Fruit fly (Drosophila melanogaster) whole organism, embryonic: ENCODE data around the gene CG6067.

Experiments
- Bdp1 ChIP-seq: fragments of 200-800 bp; sonication (Bioruptor generic); optimal IDR thresholded peaks from 3 replicates; lab custom pipeline; 2016; ENCODE audit warnings: missing biosample characterization, missing genetic modification characterization
- CG10565 ChIP-seq: fragments of 200-800 bp; sonication (Bioruptor generic); optimal IDR thresholded peaks from 3 replicates; lab custom pipeline; 2016; ENCODE audit warnings: missing biosample characterization, mild to moderate bottlenecking, missing genetic modification characterization
- CG12391 ChIP-seq: fragments of 200-800 bp; sonication (Bioruptor generic); optimal IDR thresholded peaks from 3 replicates; lab custom pipeline; 2018; ENCODE audit warnings: missing biosample characterization, mild to moderate bottlenecking, missing genetic modification characterization, moderate library complexity
- CG12744 ChIP-seq: fragments of 200-800 bp; sonication (Bioruptor generic); optimal IDR thresholded peaks from 2 replicates; lab custom pipeline; 2016; ENCODE audit warnings: missing biosample characterization, missing genetic modification characterization
- CG15269 ChIP-seq: fragments of 200-800 bp; sonication (Bioruptor generic); optimal IDR thresholded peaks from 2 replicates; lab custom pipeline; 2018; ENCODE audit warnings: missing biosample characterization, mild to moderate bottlenecking, missing genetic modification characterization, moderate library complexity
- CG1529 ChIP-seq: fragments of 200-800 bp; sonication (Bioruptor generic); optimal IDR thresholded peaks from 3 replicates; lab custom pipeline; 2018; ENCODE audit warnings: missing biosample characterization, missing genetic modification characterization
- CG1602 ChIP-seq: fragments of 200-800 bp; sonication (Bioruptor generic); optimal IDR thresholded peaks from 3 replicates; lab custom pipeline; 2016; ENCODE audit warnings: missing biosample characterization, missing genetic modification characterization
- CG4360 ChIP-seq: fragments of 200-800 bp; sonication (Bioruptor generic); IDR thresholded peaks from 2 replicates; pipeline ENCODE4 v1.3.6; 2022; ENCODE audit warnings: missing biosample characterization, missing genetic modification characterization
- CG4617 ChIP-seq: fragments of 200-800 bp; sonication (Bioruptor generic); optimal IDR thresholded peaks from 3 replicates; lab custom pipeline; 2016; ENCODE audit warnings: missing biosample characterization, missing genetic modification characterization, borderline replicate concordance
- CG6175 ChIP-seq: fragments of 200-800 bp; sonication (Bioruptor generic); IDR thresholded peaks from 3 replicates; pipeline ENCODE4 v1.3.6; 2022; ENCODE audit warnings: missing biosample characterization, missing genetic modification characterization
- CG6654 ChIP-seq: fragments of 200-800 bp; sonication (Bioruptor generic); optimal IDR thresholded peaks from 2 replicates; lab custom pipeline; 2017; ENCODE audit warnings: missing biosample characterization, mild to moderate bottlenecking, missing genetic modification characterization
- CG6791 ChIP-seq: fragments of 200-800 bp; sonication (Bioruptor generic); IDR thresholded peaks from 3 replicates; pipeline ENCODE4 v1.3.6; 2022; ENCODE audit warnings: missing biosample characterization, missing genetic modification characterization; ENCODE audit not compliant: partially characterized antibody
- CG7556 ChIP-seq: fragments of 200-800 bp; sonication (Bioruptor generic); optimal IDR thresholded peaks from 2 replicates; lab custom pipeline; 2017; ENCODE audit warnings: missing biosample characterization, mild to moderate bottlenecking, missing genetic modification characterization
- CG7786 ChIP-seq: fragments of 200-800 bp; sonication (Bioruptor generic); optimal IDR thresholded peaks from 2 replicates; lab custom pipeline; 2016; ENCODE audit warnings: missing biosample characterization, missing genetic modification characterization
- CG8281 ChIP-seq: fragments of 200-800 bp; sonication (Bioruptor generic); optimal IDR thresholded peaks from 2 replicates; lab custom pipeline; 2018; ENCODE audit warnings: missing biosample characterization, mild to moderate bottlenecking, missing genetic modification characterization, moderate library complexity
- CG8290 ChIP-seq, 3 experiments: fragments of 200-800 bp; sonication (Bioruptor generic); optimal IDR thresholded peaks; 2 replicates each; lab custom pipeline; 2016 to 2019; ENCODE audit warnings: missing biosample characterization in 3 of 3, missing genetic modification characterization in 3 of 3, mild to moderate bottlenecking in 2 of 3, moderate library complexity in 1 of 3
- CG9727 ChIP-seq: fragments of 200-800 bp; sonication (Bioruptor generic); optimal IDR thresholded peaks from 3 replicates; lab custom pipeline; 2017; ENCODE audit warnings: missing biosample characterization, mild to moderate bottlenecking, missing genetic modification characterization
- CG9817 ChIP-seq: fragments of 200-800 bp; sonication (Bioruptor generic); optimal IDR thresholded peaks from 2 replicates; lab custom pipeline; 2018; ENCODE audit warnings: missing biosample characterization, mild to moderate bottlenecking, missing genetic modification characterization, moderate library complexity
- Dll ChIP-seq: fragments of 200-800 bp; sonication (Bioruptor generic); IDR thresholded peaks from 4 replicates; pipeline ENCODE4 v1.3.6; 2022; ENCODE audit warnings: missing biosample characterization, missing genetic modification characterization; ENCODE audit not compliant: partially characterized antibody
- Doc2 ChIP-seq: fragments of 200-800 bp; sonication (Bioruptor generic); IDR thresholded peaks from 2 replicates; pipeline ENCODE4 v1.3.6; 2022; ENCODE audit warnings: missing biosample characterization, missing genetic modification characterization
- Ets97D ChIP-seq: fragments of 200-800 bp; sonication (Bioruptor generic); optimal IDR thresholded peaks from 3 replicates; lab custom pipeline; 2016; ENCODE audit warnings: missing biosample characterization, missing genetic modification characterization
- Fer2 ChIP-seq: fragments of 200-800 bp; sonication (Bioruptor generic); optimal IDR thresholded peaks from 2 replicates; lab custom pipeline; 2018; ENCODE audit warnings: missing biosample characterization, mild to moderate bottlenecking, missing genetic modification characterization, moderate library complexity
- Hmx ChIP-seq: fragments of 200-800 bp; sonication (Bioruptor generic); optimal IDR thresholded peaks from 2 replicates; lab custom pipeline; 2016; ENCODE audit warnings: missing biosample characterization, missing genetic modification characterization
- Hr3 ChIP-seq: fragments of 200-800 bp; sonication (Bioruptor generic); optimal IDR thresholded peaks from 3 replicates; lab custom pipeline; 2016; ENCODE audit warnings: missing biosample characterization, missing genetic modification characterization
- MTF-1 ChIP-seq: fragments of 200-800 bp; sonication (Bioruptor generic); optimal IDR thresholded peaks from 2 replicates; lab custom pipeline; 2018; ENCODE audit warnings: missing biosample characterization, mild to moderate bottlenecking, missing genetic modification characterization, borderline replicate concordance
- Mrtf ChIP-seq: fragments of 200-800 bp; sonication (Bioruptor generic); IDR thresholded peaks from 3 replicates; pipeline ENCODE4 v1.3.6; 2022; ENCODE audit warnings: missing biosample characterization, missing genetic modification characterization
- Pdp1 ChIP-seq, 2 experiments: fragments of 200-800 bp; sonication (Bioruptor generic); optimal IDR thresholded peaks; 3 replicates each; lab custom pipeline; 2016; ENCODE audit warnings: missing biosample characterization in 2 of 2, missing genetic modification characterization in 2 of 2, mild to moderate bottlenecking in 1 of 2, moderate library complexity in 1 of 2
- Rx ChIP-seq: fragments of 200-800 bp; sonication (Bioruptor generic); IDR thresholded peaks from 2 replicates; pipeline ENCODE4 v1.3.6; 2022; ENCODE audit warnings: missing biosample characterization, missing genetic modification characterization
- Scr ChIP-seq: fragments of 200-800 bp; sonication (Bioruptor generic); IDR thresholded peaks from 2 replicates; pipeline ENCODE4 v1.3.6; 2022; ENCODE audit warnings: missing biosample characterization, missing genetic modification characterization; ENCODE audit not compliant: partially characterized antibody
- Sox100B ChIP-seq: fragments of 200-800 bp; sonication (Bioruptor generic); optimal IDR thresholded peaks from 3 replicates; lab custom pipeline; 2018; ENCODE audit warnings: missing biosample characterization, mild to moderate bottlenecking, missing genetic modification characterization
- Sry-δ ChIP-seq: fragments of 200-800 bp; sonication (Bioruptor generic); optimal IDR thresholded peaks from 2 replicates; lab custom pipeline; 2016; ENCODE audit warnings: missing biosample characterization, missing genetic modification characterization
- Ssrp ChIP-seq: fragments of 200-800 bp; sonication (Bioruptor generic); optimal IDR thresholded peaks from 2 replicates; lab custom pipeline; 2018; ENCODE audit warnings: missing biosample characterization, mild to moderate bottlenecking, missing genetic modification characterization, moderate library complexity
- Taf1 ChIP-seq: fragments of 200-800 bp; sonication (Bioruptor generic); IDR thresholded peaks from 2 replicates; pipeline ENCODE4 v1.3.6; 2022; ENCODE audit warnings: missing biosample characterization, missing genetic modification characterization
- abd-A ChIP-seq: fragments of 200-800 bp; sonication (Bioruptor generic); optimal IDR thresholded peaks from 3 replicates; lab custom pipeline; 2019; ENCODE audit warnings: missing biosample characterization, mild to moderate bottlenecking, missing genetic modification characterization, moderate library complexity
- danr ChIP-seq: fragments of 200-800 bp; sonication (Bioruptor generic); IDR thresholded peaks from 2 replicates; pipeline ENCODE4 v1.3.6; 2022; ENCODE audit warnings: missing biosample characterization, missing genetic modification characterization
- gcm ChIP-seq: fragments of 200-800 bp; sonication (Bioruptor generic); optimal IDR thresholded peaks from 2 replicates; lab custom pipeline; 2019; ENCODE audit warnings: missing biosample characterization, mild to moderate bottlenecking, missing genetic modification characterization, moderate library complexity
- gro ChIP-seq: fragments of 200-800 bp; sonication (Bioruptor generic); optimal IDR thresholded peaks from 2 replicates; lab custom pipeline; 2016; ENCODE audit warnings: missing biosample characterization, missing genetic modification characterization
- gsb-n ChIP-seq: fragments of 200-800 bp; sonication (Bioruptor generic); optimal IDR thresholded peaks from 3 replicates; lab custom pipeline; 2018; ENCODE audit warnings: missing biosample characterization, mild to moderate bottlenecking, missing genetic modification characterization
- gt ChIP-seq: fragments of 200-800 bp; sonication (Bioruptor generic); IDR thresholded peaks from 2 replicates; pipeline ENCODE4 v1.3.6; 2022; ENCODE audit warnings: missing biosample characterization, missing genetic modification characterization
- ham ChIP-seq: fragments of 200-800 bp; sonication (Bioruptor generic); IDR thresholded peaks from 2 replicates; pipeline ENCODE4 v1.3.6; 2022; ENCODE audit warnings: missing biosample characterization, missing genetic modification characterization
- mirr ChIP-seq: fragments of 200-800 bp; sonication (Bioruptor generic); optimal IDR thresholded peaks from 3 replicates; lab custom pipeline; 2018; ENCODE audit warnings: missing biosample characterization, mild to moderate bottlenecking, missing genetic modification characterization
- phol ChIP-seq: fragments of 200-800 bp; sonication (Bioruptor generic); optimal IDR thresholded peaks from 3 replicates; lab custom pipeline; 2018; ENCODE audit warnings: missing biosample characterization, mild to moderate bottlenecking, missing genetic modification characterization, moderate library complexity
- ro ChIP-seq: fragments of 200-800 bp; sonication (Bioruptor generic); IDR thresholded peaks from 2 replicates; pipeline ENCODE4 v1.3.6; 2022; ENCODE audit warnings: missing biosample characterization, missing genetic modification characterization
- sens-2 ChIP-seq: fragments of 200-800 bp; sonication (Bioruptor generic); IDR thresholded peaks from 2 replicates; pipeline ENCODE4 v1.3.6; 2022; ENCODE audit warnings: missing biosample characterization, missing genetic modification characterization
- seq ChIP-seq: fragments of 200-800 bp; sonication (Bioruptor generic); IDR thresholded peaks from 2 replicates; pipeline ENCODE4 v1.3.6; 2022; ENCODE audit warnings: missing biosample characterization, missing genetic modification characterization
- slou ChIP-seq: fragments of 200-800 bp; sonication (Bioruptor generic); optimal IDR thresholded peaks from 3 replicates; lab custom pipeline; 2016; ENCODE audit warnings: missing biosample characterization, missing genetic modification characterization
- sqz ChIP-seq: fragments of 200-800 bp; sonication (Bioruptor generic); optimal IDR thresholded peaks from 3 replicates; lab custom pipeline; 2018; ENCODE audit warnings: missing biosample characterization, mild to moderate bottlenecking, missing genetic modification characterization
- ssp ChIP-seq: fragments of 200-800 bp; sonication (Bioruptor generic); IDR thresholded peaks from 2 replicates; pipeline ENCODE4 v1.3.6; 2022; ENCODE audit warnings: missing biosample characterization, missing genetic modification characterization
- tgo ChIP-seq: fragments of 200-800 bp; sonication (Bioruptor generic); IDR thresholded peaks from 3 replicates; pipeline ENCODE4 v1.3.6; 2022; ENCODE audit warnings: missing biosample characterization, missing genetic modification characterization
- usp ChIP-seq: fragments of >200 bp; optimal IDR thresholded peaks from 2 replicates; lab custom pipeline; 2017; ENCODE audit warnings: missing biosample characterization, missing genetic modification characterization
- wdn ChIP-seq: fragments of 200-800 bp; sonication (Bioruptor generic); IDR thresholded peaks from 2 replicates; pipeline ENCODE4 v1.3.6; 2022; ENCODE audit warnings: missing biosample characterization, missing genetic modification characterization

CG6067 gene

DNA sequence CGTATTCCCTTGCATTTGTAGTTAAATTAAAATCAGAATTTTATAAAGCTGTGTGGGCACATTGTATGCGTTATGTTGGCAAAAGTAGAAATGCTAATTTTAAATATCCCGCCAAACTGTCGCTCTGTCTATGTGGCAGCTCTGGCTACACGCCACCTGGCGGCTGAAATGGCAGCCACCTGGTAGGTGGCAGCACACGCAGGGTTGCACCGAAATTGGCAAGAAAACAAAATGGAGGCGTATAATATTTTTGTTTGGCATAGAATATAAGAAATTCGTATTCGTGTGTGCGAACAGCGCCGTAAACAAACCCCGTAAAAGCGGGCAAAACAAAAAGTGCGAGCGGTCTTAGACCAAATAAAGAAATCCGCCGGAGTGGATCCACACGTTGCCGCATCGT is 47.5 kb upstream of the CG6067 start, which contains the start of gene CG12236 (continued):
- TF ChIP-seq abd-A (no peak), ro (no peak), Doc2 (GFP tag; lab: Robert Waterston, UW) (no peak), danr (GFP tag; lab: Robert Waterston, UW) (no peak), phol (tag; lab: Kevin White, UChicago) (peak; percentile 100), Sry-δ (GFP tag; lab: Kevin White, UChicago) (peak; percentile 69), Sox100B (GFP tag; lab: Kevin White, UChicago) (no peak), tgo (GFP tag; lab: Robert Waterston, UW) (no peak), Ets97D (GFP tag; lab: Kevin White, UChicago) (peak; percentile 97), slou (GFP tag; lab: Kevin White, UChicago) (peak; percentile 11), CG6175 (GFP tag; lab: Robert Waterston, UW) (no peak; the same call in 2 of the 3 replicates), CG7556 (GFP tag; lab: Kevin White, UChicago) (no peak), CG1602 (GFP tag; lab: Kevin White, UChicago) (peak; percentile 11), CG7786 (GFP tag; lab: Kevin White, UChicago) (peak; percentile 2), Hr3 (peak; percentile 21), gt (no peak), CG8281 (no peak), gro (GFP tag; lab: Kevin White, UChicago) (peak; percentile 56), Pdp1 (GFP tag; optimal IDR thresholded peaks at IDR 0.05; lab: Kevin White, UChicago) (peak; percentile 2 to 43), sens-2 (no peak), CG10565 (GFP tag; lab: Kevin White, UChicago) (no peak), ssp (GFP tag; lab: Robert Waterston, UW) (0 out of 2 replicates have a peak, but pooled peaks have one; percentile 9), Mrtf (GFP tag; lab: Robert Waterston, UW) (no peak), CG12744 (GFP tag; lab: Kevin White, UChicago) (no peak), CG6654 (GFP tag; lab: Kevin White, UChicago) (no peak), ham (GFP tag; lab: Robert Waterston, UW) (no peak), Scr (GFP tag; lab: Robert Waterston, UW) (0 out of 2 replicates have a peak, but pooled peaks have one; percentile 23), usp (no peak), Bdp1 (no peak), CG1529 (GFP tag; lab: Kevin White, UChicago) (no peak), CG4617 (GFP tag; lab: Kevin White, UChicago) (peak; percentile 79), mirr (GFP tag; lab: Kevin White, UChicago) (peak; percentile 39), Fer2 (tag; lab: Kevin White, UChicago) (peak; percentile 13), seq (GFP tag; lab: Robert Waterston, UW) (no peak), gsb-n (peak; percentile 57), CG6791 (GFP tag; lab: Robert Waterston, UW) (peak; percentile 59; the same call in 2 of the 3 replicates), CG8290 (GFP tag; optimal IDR thresholded peaks at IDR 0.05; lab: Kevin White, UChicago) (peak; percentile 75), CG8290 (tag; optimal IDR thresholded peaks at IDR 0.05; lab: Kevin White, UChicago) (peak in 1 of 2 experiments; percentile 83), Hmx (no peak), CG9727 (GFP tag; lab: Kevin White, UChicago) (peak; percentile 51), MTF-1 (GFP tag; lab: Kevin White, UChicago) (peak; percentile 63), gcm (no peak), Dll (no peak), CG15269 (tag; lab: Kevin White, UChicago) (no peak), Ssrp (tag; lab: Kevin White, UChicago) (no peak), CG9817 (no peak), wdn (GFP tag; lab: Robert Waterston, UW) (no peak), CG4360 (GFP tag; lab: Robert Waterston, UW) (no peak), sqz (GFP tag; lab: Kevin White, UChicago) (no peak), Taf1 (GFP tag; lab: Robert Waterston, UW) (no peak), Rx (no peak), CG12391 (peak; percentile 46)
